Fruit fly (Drosophila melanogaster): ENCODE results near the gene Ptp61F.

The Ptp61F gene

DNA sequence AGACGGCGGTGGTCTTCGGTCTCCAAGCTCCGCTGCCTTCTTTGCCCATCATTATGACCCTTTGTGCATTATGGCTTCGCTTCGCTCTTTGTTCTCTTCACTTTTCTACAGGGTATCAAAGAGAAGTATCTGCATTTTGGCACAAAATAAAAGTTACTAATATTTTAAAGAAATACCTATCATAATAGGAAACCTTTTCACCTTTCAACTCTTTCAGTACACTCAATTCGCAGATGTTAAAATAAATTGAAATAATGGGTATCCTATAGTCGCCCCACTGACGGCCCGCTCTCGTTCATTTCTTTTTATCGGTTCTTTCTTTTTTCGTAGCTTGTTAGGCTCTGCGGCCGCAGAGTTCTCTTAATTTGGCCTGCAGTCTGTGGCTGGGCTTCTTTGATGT lies 32.2 kb downstream of the Ptp61F start (continued):
- TF ChIP-seq CG9609 (GFP tag; optimal IDR thresholded peaks at IDR 0.05) (peak; percentile 57), tin (GFP tag; optimal IDR thresholded peaks at IDR 0.05) (peak; percentile 87), CG31224 (GFP tag; IDR thresholded peaks at IDR 0.05) (no peak), YL-1 (GFP tag; optimal IDR thresholded peaks at IDR 0.05) (peak; percentile 21), her (GFP tag; optimal IDR thresholded peaks at IDR 0.05) (peak; percentile 3), CG1233 (GFP tag; optimal IDR thresholded peaks at IDR 0.05) (peak; percentile 79), gce (GFP tag; IDR thresholded peaks at IDR 0.05) (peak; percentile 88), CG34224 (GFP tag; IDR thresholded peaks at IDR 0.05; ENCODE audit: partially characterized antibody) (no peak), Bgb (GFP tag; IDR thresholded peaks at IDR 0.05; ENCODE audit: partially characterized antibody) (0 out of 2 replicates have a peak, but pooled peaks have one; percentile 7), CG11723 (GFP tag; optimal IDR thresholded peaks at IDR 0.05) (peak; percentile 68), ro (GFP tag; IDR thresholded peaks at IDR 0.05) (peak; percentile 75), caup (GFP tag; optimal IDR thresholded peaks at IDR 0.05; ENCODE audit: severe bottlenecking) (peak; percentile 22), CG11398 (GFP tag; optimal IDR thresholded peaks at IDR 0.05) (peak; percentile 56), Xrp1 (GFP tag; IDR thresholded peaks at IDR 0.05) (peak; percentile 98), fd102C (GFP tag; optimal IDR thresholded peaks at IDR 0.05) (peak; percentile 55), pnt (GFP tag; optimal IDR thresholded peaks at IDR 0.05) (peak; percentile 83), Hr78 (GFP tag; optimal IDR thresholded peaks at IDR 0.05) (peak in 1 of 2 experiments; percentile 70), CG12391 (tag; optimal IDR thresholded peaks at IDR 0.05) (peak; percentile 93), crc (GFP tag; optimal IDR thresholded peaks at IDR 0.05) (peak; percentile 26)

DNA sequence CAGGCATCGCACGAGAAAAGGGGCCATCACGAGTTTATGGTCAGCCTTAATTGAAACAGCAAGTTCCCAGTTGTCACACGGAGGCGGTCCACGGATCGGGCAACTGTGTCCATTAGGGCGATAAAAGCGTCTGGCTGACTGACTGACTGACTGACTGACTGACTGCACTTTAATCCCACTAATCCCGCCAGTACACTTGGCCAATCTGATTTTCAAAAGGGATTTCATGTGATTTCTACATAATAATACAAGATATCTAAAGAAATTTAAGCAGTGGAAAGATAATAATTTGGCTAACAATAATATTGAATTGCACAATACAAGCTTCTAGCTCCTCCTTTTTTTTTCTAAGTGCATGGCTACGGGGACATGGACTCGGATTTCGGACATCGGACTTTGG lies 32.7 kb downstream of the Ptp61F start:
- TF ChIP-seq disco-r (GFP tag; optimal IDR thresholded peaks at IDR 0.05) (no peak), CG3847 (GFP tag; IDR thresholded peaks at IDR 0.05) (no peak), CG7786 (GFP tag; optimal IDR thresholded peaks at IDR 0.05) (no peak), chm (GFP tag; IDR thresholded peaks at IDR 0.05) (peak; percentile 39; the same call in 1 of the 2 replicates), CG42726 (GFP tag; IDR thresholded peaks at IDR 0.05; ENCODE audit: partially characterized antibody) (no peak), Dref (GFP tag; IDR thresholded peaks at IDR 0.05) (no peak), CG34224 (GFP tag; IDR thresholded peaks at IDR 0.05; ENCODE audit: partially characterized antibody) (no peak), CG10959 (GFP tag; IDR thresholded peaks at IDR 0.05) (peak; percentile 6; the same call in 1 of the 2 replicates), jumu (GFP tag; optimal IDR thresholded peaks at IDR 0.05) (no peak), unc-4 (GFP tag; IDR thresholded peaks at IDR 0.05; ENCODE audit: partially characterized antibody) (no peak), fd96Cb (tag; optimal IDR thresholded peaks at IDR 0.05) (peak; percentile 3), B-H2 (GFP tag; optimal IDR thresholded peaks at IDR 0.05) (no peak), CG4328 (GFP tag; optimal IDR thresholded peaks at IDR 0.05) (no peak), CG6654 (GFP tag; optimal IDR thresholded peaks at IDR 0.05) (no peak), lov (optimal IDR thresholded peaks at IDR 0.05) (no peak), lov (GFP tag; IDR thresholded peaks at IDR 0.05) (no peak), ara (GFP tag; IDR thresholded peaks at IDR 0.05) (peak; percentile 65), CG8478 (optimal IDR thresholded peaks at IDR 0.05) (no peak), twi (tag; optimal IDR thresholded peaks at IDR 0.05) (no peak), Dfd (GFP tag; optimal IDR thresholded peaks at IDR 0.05) (no peak), Awh (GFP tag; IDR thresholded peaks at IDR 0.05) (peak; percentile 12; the same call in 1 of the 2 replicates), CG1603 (tag; optimal IDR thresholded peaks at IDR 0.05) (peak; percentile 35), CG3163 (GFP tag; optimal IDR thresholded peaks at IDR 0.05) (no peak), run (tag; optimal IDR thresholded peaks at IDR 0.05) (no peak), Dll (GFP tag; IDR thresholded peaks at IDR 0.05; ENCODE audit: partially characterized antibody) (no peak), Atf3 (GFP tag; optimal IDR thresholded peaks at IDR 0.05) (no peak), Xrp1 (GFP tag; IDR thresholded peaks at IDR 0.05) (peak; percentile 20; the same call in 1 of the 2 replicates), unpg (GFP tag; optimal IDR thresholded peaks at IDR 0.05) (peak; percentile 14), hkb (optimal IDR thresholded peaks at IDR 0.05) (no peak), hkb (GFP tag; IDR thresholded peaks at IDR 0.05) (no peak), pzg (GFP tag; optimal IDR thresholded peaks at IDR 0.05) (no peak), CG10979 (tag; optimal IDR thresholded peaks at IDR 0.05) (peak; percentile 29), Rx (GFP tag; IDR thresholded peaks at IDR 0.05) (no peak), Abd-B (GFP tag; optimal IDR thresholded peaks at IDR 0.05) (no peak)

Data from whole organism, embryonic.